Fruit fly (Drosophila melanogaster) whole organism, embryonic: ENCODE results near the gene Srp9.

Source experiments
- B-H2 ChIP-seq: fragments of 200-800 bp; sonication (Bioruptor generic); optimal IDR thresholded peaks from 2 replicates; lab custom pipeline; 2018; ENCODE audit warnings: missing biosample characterization, mild to moderate bottlenecking, missing genetic modification characterization
- Bteb2 ChIP-seq: fragments of 200-800 bp; sonication (Bioruptor generic); optimal IDR thresholded peaks from 2 replicates; lab custom pipeline; 2016; ENCODE audit warnings: missing biosample characterization, missing genetic modification characterization
- CG10654 ChIP-seq: fragments of 200-800 bp; sonication (Bioruptor generic); optimal IDR thresholded peaks from 2 replicates; lab custom pipeline; 2016; ENCODE audit warnings: missing biosample characterization, missing genetic modification characterization
- CG10959 ChIP-seq: fragments of 200-800 bp; sonication (Bioruptor generic); IDR thresholded peaks from 2 replicates; pipeline ENCODE4 v1.3.6; 2022; ENCODE audit warnings: missing biosample characterization, missing genetic modification characterization
- CG12071 ChIP-seq: fragments of 200-800 bp; sonication (Bioruptor generic); optimal IDR thresholded peaks from 3 replicates; lab custom pipeline; 2018; ENCODE audit warnings: missing biosample characterization, mild to moderate bottlenecking, missing genetic modification characterization
- CG14050 ChIP-seq: fragments of 200-800 bp; sonication (Bioruptor generic); IDR thresholded peaks from 3 replicates; pipeline ENCODE4 v1.3.6; 2022; ENCODE audit warnings: missing biosample characterization, missing genetic modification characterization
- CG15011 ChIP-seq: fragments of 200-800 bp; sonication (Bioruptor generic); optimal IDR thresholded peaks from 3 replicates; lab custom pipeline; 2018; ENCODE audit warnings: missing biosample characterization, mild to moderate bottlenecking, missing genetic modification characterization
- CG1602 ChIP-seq: fragments of 200-800 bp; sonication (Bioruptor generic); optimal IDR thresholded peaks from 3 replicates; lab custom pipeline; 2016; ENCODE audit warnings: missing biosample characterization, missing genetic modification characterization
- CG17361 ChIP-seq: fragments of 200-800 bp; sonication (Bioruptor generic); IDR thresholded peaks from 3 replicates; pipeline ENCODE4 v1.3.6; 2022; ENCODE audit warnings: missing biosample characterization, missing genetic modification characterization
- CG2889 ChIP-seq: fragments of 200-800 bp; sonication (Bioruptor generic); IDR thresholded peaks from 3 replicates; pipeline ENCODE4 v1.3.6; 2022; ENCODE audit warnings: missing biosample characterization, missing genetic modification characterization
- CG31224 ChIP-seq: fragments of 200-800 bp; sonication (Bioruptor generic); IDR thresholded peaks from 2 replicates; pipeline ENCODE4 v1.3.6; 2022; ENCODE audit warnings: missing biosample characterization, missing genetic modification characterization
- CG3163 ChIP-seq: fragments of 200-800 bp; sonication (Bioruptor generic); optimal IDR thresholded peaks from 3 replicates; lab custom pipeline; 2016; ENCODE audit warnings: missing biosample characterization, missing genetic modification characterization
- CG32767 ChIP-seq: fragments of 200-800 bp; sonication (Bioruptor generic); IDR thresholded peaks from 2 replicates; pipeline ENCODE4 v1.3.6; 2022; ENCODE audit warnings: missing biosample characterization, missing genetic modification characterization
- CG4404 ChIP-seq: fragments of 200-800 bp; sonication (Bioruptor generic); IDR thresholded peaks from 2 replicates; pipeline ENCODE4 v1.3.6; 2022; ENCODE audit warnings: missing biosample characterization, missing genetic modification characterization
- CG4730 ChIP-seq: fragments of 200-800 bp; sonication (Bioruptor generic); IDR thresholded peaks from 2 replicates; pipeline ENCODE4 v1.3.6; 2022; ENCODE audit warnings: missing biosample characterization, missing genetic modification characterization
- CG4854 ChIP-seq: fragments of 200-800 bp; sonication (Bioruptor generic); optimal IDR thresholded peaks from 2 replicates; lab custom pipeline; 2016; ENCODE audit warnings: missing biosample characterization, missing genetic modification characterization, inconsistent platforms
- CG6683 ChIP-seq: fragments of 200-800 bp; sonication (Bioruptor generic); optimal IDR thresholded peaks from 2 replicates; lab custom pipeline; 2017; ENCODE audit warnings: missing biosample characterization, mild to moderate bottlenecking, missing genetic modification characterization, missing genetic modification reagents
- CG7556 ChIP-seq: fragments of 200-800 bp; sonication (Bioruptor generic); optimal IDR thresholded peaks from 2 replicates; lab custom pipeline; 2017; ENCODE audit warnings: missing biosample characterization, mild to moderate bottlenecking, missing genetic modification characterization
- CG7745 ChIP-seq: fragments of 200-800 bp; sonication (Bioruptor generic); optimal IDR thresholded peaks from 2 replicates; lab custom pipeline; 2018; ENCODE audit warnings: missing biosample characterization, mild to moderate bottlenecking, missing genetic modification characterization, moderate library complexity
- CoRest ChIP-seq: fragments of 200-800 bp; sonication (Bioruptor generic); optimal IDR thresholded peaks from 3 replicates; lab custom pipeline; 2018; ENCODE audit warnings: missing biosample characterization, mild to moderate bottlenecking, missing genetic modification characterization, moderate library complexity
- D19B ChIP-seq: fragments of 200-800 bp; sonication (Bioruptor generic); optimal IDR thresholded peaks from 2 replicates; lab custom pipeline; 2017; ENCODE audit warnings: missing biosample characterization, mild to moderate bottlenecking, missing genetic modification characterization
- Dip2 ChIP-seq: fragments of 200-800 bp; sonication (Bioruptor generic); IDR thresholded peaks from 2 replicates; pipeline ENCODE4 v1.3.6; 2022; ENCODE audit warnings: missing biosample characterization, missing genetic modification characterization
- Dip3 ChIP-seq: fragments of 200-800 bp; sonication (Bioruptor generic); optimal IDR thresholded peaks from 3 replicates; lab custom pipeline; 2016; ENCODE audit warnings: missing biosample characterization, missing genetic modification characterization
- Fer3 ChIP-seq: fragments of 200-800 bp; sonication (Bioruptor generic); optimal IDR thresholded peaks from 2 replicates; lab custom pipeline; 2018; ENCODE audit warnings: missing biosample characterization, mild to moderate bottlenecking, missing genetic modification characterization, moderate library complexity
- GATAe ChIP-seq: fragments of 200-800 bp; sonication (Bioruptor generic); conservative IDR thresholded peaks from 2 replicates; pipeline ENCODE4 v1.3.6; 2022; ENCODE audit warnings: missing biosample characterization, missing genetic modification characterization
- H15 ChIP-seq: fragments of 200-800 bp; sonication (Bioruptor generic); IDR thresholded peaks from 3 replicates; pipeline ENCODE4 v1.3.6; 2022; ENCODE audit warnings: missing biosample characterization, missing genetic modification characterization
- H2.0 ChIP-seq: fragments of 200-800 bp; sonication (Bioruptor generic); IDR thresholded peaks from 2 replicates; pipeline ENCODE4 v1.3.6; 2022; ENCODE audit warnings: missing biosample characterization, missing genetic modification characterization
- Hand ChIP-seq: fragments of 200-800 bp; sonication (Bioruptor generic); optimal IDR thresholded peaks from 2 replicates; lab custom pipeline; 2017; ENCODE audit warnings: mild to moderate bottlenecking, missing biosample characterization, missing genetic modification reagents, missing genetic modification characterization
- Meics ChIP-seq: fragments of 200-800 bp; sonication (Bioruptor generic); optimal IDR thresholded peaks from 2 replicates; lab custom pipeline; 2017; ENCODE audit warnings: missing biosample characterization, mild to moderate bottlenecking, missing genetic modification characterization
- Mrtf ChIP-seq: fragments of 200-800 bp; sonication (Bioruptor generic); IDR thresholded peaks from 3 replicates; pipeline ENCODE4 v1.3.6; 2022; ENCODE audit warnings: missing biosample characterization, missing genetic modification characterization
- Rfx ChIP-seq: fragments of 200-800 bp; sonication (Bioruptor generic); IDR thresholded peaks from 2 replicates; pipeline ENCODE4 v1.3.6; 2022; ENCODE audit warnings: missing biosample characterization, missing genetic modification characterization
- Six4 ChIP-seq: fragments of 200-800 bp; sonication (Bioruptor generic); optimal IDR thresholded peaks from 2 replicates; lab custom pipeline; 2016; ENCODE audit warnings: missing biosample characterization, missing genetic modification characterization
- Sry-β ChIP-seq: fragments of 200-800 bp; sonication (Bioruptor generic); optimal IDR thresholded peaks from 2 replicates; lab custom pipeline; 2018; ENCODE audit warnings: missing biosample characterization, mild to moderate bottlenecking, missing genetic modification characterization, moderate library complexity
- amos ChIP-seq: fragments of 200-800 bp; sonication (Bioruptor generic); IDR thresholded peaks from 2 replicates; pipeline ENCODE4 v1.3.6; 2022; ENCODE audit warnings: missing biosample characterization, missing genetic modification characterization; ENCODE audit not compliant: partially characterized antibody
- ara ChIP-seq: fragments of 200-800 bp; sonication (Bioruptor generic); IDR thresholded peaks from 2 replicates; pipeline ENCODE4 v1.3.6; 2022; ENCODE audit warnings: missing biosample characterization, missing genetic modification characterization
- bowl ChIP-seq: fragments of 200-800 bp; sonication (Bioruptor generic); IDR thresholded peaks from 2 replicates; pipeline ENCODE4 v1.3.6; 2022; ENCODE audit warnings: missing biosample characterization, missing genetic modification characterization
- dati ChIP-seq: fragments of 200-800 bp; sonication (Bioruptor generic); IDR thresholded peaks from 2 replicates; pipeline ENCODE4 v1.3.6; 2022; ENCODE audit warnings: missing biosample characterization, missing genetic modification characterization
- dimm ChIP-seq: fragments of 200-800 bp; sonication (Bioruptor generic); IDR thresholded peaks from 2 replicates; pipeline ENCODE4 v1.3.6; 2022; ENCODE audit warnings: missing biosample characterization, missing genetic modification characterization
- gem ChIP-seq: fragments of 200-800 bp; sonication (Bioruptor generic); optimal IDR thresholded peaks from 2 replicates; lab custom pipeline; 2019; ENCODE audit warnings: missing biosample characterization, mild to moderate bottlenecking, missing genetic modification characterization, moderate library complexity
- ind ChIP-seq: fragments of 200-800 bp; sonication (Bioruptor generic); optimal IDR thresholded peaks from 3 replicates; lab custom pipeline; 2016; ENCODE audit warnings: missing biosample characterization, missing genetic modification characterization
- insv ChIP-seq, 2 experiments: fragments of 200-800 bp; sonication (Bioruptor generic); optimal IDR thresholded peaks; 3 replicates each; lab custom pipeline; 2016 to 2018; ENCODE audit warnings: missing biosample characterization in 2 of 2, missing genetic modification characterization in 2 of 2
- lola ChIP-seq, 3 experiments: fragments of >200 bp in 2 of 3; fragments of 200-800 bp in 1 of 3; sonication (Bioruptor generic) in 1 of 3; optimal IDR thresholded peaks; 2 replicates each; lab custom pipeline; 2017 to 2019; ENCODE audit warnings: missing biosample characterization in 3 of 3, missing genetic modification characterization in 3 of 3, mild to moderate bottlenecking in 1 of 3, moderate library complexity in 1 of 3
- luna ChIP-seq: fragments of 200-800 bp; sonication (Bioruptor generic); optimal IDR thresholded peaks from 2 replicates; lab custom pipeline; 2016; ENCODE audit warnings: missing biosample characterization, missing genetic modification characterization
- mld ChIP-seq: fragments of 200-800 bp; sonication (Bioruptor generic); IDR thresholded peaks from 3 replicates; pipeline ENCODE4 v1.3.6; 2022; ENCODE audit warnings: missing biosample characterization, missing genetic modification characterization; ENCODE audit not compliant: partially characterized antibody
- org-1 ChIP-seq: fragments of 200-800 bp; sonication (Bioruptor generic); optimal IDR thresholded peaks from 2 replicates; lab custom pipeline; 2017; ENCODE audit warnings: missing biosample characterization, missing genetic modification characterization
- p53 ChIP-seq: fragments of 200-800 bp; sonication (Bioruptor generic); optimal IDR thresholded peaks from 2 replicates; lab custom pipeline; 2016; ENCODE audit warnings: missing biosample characterization, missing genetic modification characterization
- run ChIP-seq: fragments of 200-800 bp; sonication (Bioruptor generic); optimal IDR thresholded peaks from 3 replicates; lab custom pipeline; 2018; ENCODE audit warnings: missing biosample characterization, mild to moderate bottlenecking, missing genetic modification characterization
- shn ChIP-seq: fragments of 200-800 bp; sonication (Bioruptor generic); optimal IDR thresholded peaks from 3 replicates; lab custom pipeline; 2016; ENCODE audit warnings: missing biosample characterization, missing genetic modification characterization
- slp2 ChIP-seq: fragments of 200-800 bp; sonication (Bioruptor generic); optimal IDR thresholded peaks from 2 replicates; lab custom pipeline; 2016; ENCODE audit warnings: missing biosample characterization, missing genetic modification characterization
- tup ChIP-seq: fragments of 200-800 bp; sonication (Bioruptor generic); optimal IDR thresholded peaks from 2 replicates; lab custom pipeline; 2016; ENCODE audit warnings: missing biosample characterization, mild to moderate bottlenecking, missing genetic modification characterization, moderate library complexity
- wek ChIP-seq: fragments of 200-800 bp; sonication (Bioruptor generic); optimal IDR thresholded peaks from 3 replicates; lab custom pipeline; 2018; ENCODE audit warnings: missing biosample characterization, mild to moderate bottlenecking, missing genetic modification characterization, moderate library complexity
- z ChIP-seq: fragments of 200-800 bp; sonication (Bioruptor generic); IDR thresholded peaks from 3 replicates; pipeline ENCODE4 v1.3.6; 2022; ENCODE audit warnings: missing biosample characterization, missing genetic modification characterization

The Srp9 gene

dm6 chr3L:7974671-7975281, 38.6 kb downstream of the Srp9 start, which contains the start of gene CG8042 (continued):
- TF ChIP-seq amos (GFP tag; lab: Robert Waterston, UW) (no peak; the same call in 1 of the 2 replicates), Bteb2 (GFP tag; lab: Kevin White, UChicago) (no peak), CG4854 (GFP tag; lab: Kevin White, UChicago) (no peak), ind (no peak), Dip2 (GFP tag; lab: Robert Waterston, UW) (no peak), dati (GFP tag; lab: Robert Waterston, UW) (no peak), run (no peak), slp2 (GFP tag; lab: Kevin White, UChicago) (no peak), D19B (no peak), tup (GFP tag; lab: Kevin White, UChicago) (no peak), wek (no peak), CG10959 (GFP tag; lab: Robert Waterston, UW) (no peak), bowl (GFP tag; lab: Robert Waterston, UW) (no peak), Meics (GFP tag; lab: Kevin White, UChicago) (no peak), Rfx (GFP tag; lab: Robert Waterston, UW) (no peak), H15 (no peak), Dip3 (GFP tag; lab: Kevin White, UChicago) (no peak), Sry-β (no peak), CG7556 (GFP tag; lab: Kevin White, UChicago) (no peak), CG2889 (GFP tag; lab: Robert Waterston, UW) (no peak), CG10654 (GFP tag; lab: Kevin White, UChicago) (no peak), dimm (GFP tag; lab: Robert Waterston, UW) (no peak), B-H2 (GFP tag; lab: Kevin White, UChicago) (no peak), CG1602 (no peak), CG4404 (no peak), CoRest (no peak), z (GFP tag; lab: Robert Waterston, UW) (no peak), CG31224 (GFP tag; lab: Robert Waterston, UW) (no peak), CG17361 (no peak), Six4 (GFP tag; lab: Kevin White, UChicago) (no peak), Hand (GFP tag; lab: Kevin White, UChicago) (no peak), Mrtf (no peak), GATAe (GFP tag; lab: Robert Waterston, UW) (no peak), CG4730 (GFP tag; lab: Robert Waterston, UW) (no peak), CG15011 (no peak), insv (GFP tag; optimal IDR thresholded peaks at IDR 0.05; lab: Kevin White, UChicago) (no peak), ara (no peak), lola (GFP tag; optimal IDR thresholded peaks at IDR 0.05; lab: Kevin White, UChicago) (no peak), Fer3 (tag; lab: Kevin White, UChicago) (no peak), CG14050 (GFP tag; lab: Robert Waterston, UW) (no peak), gem (no peak), CG7745 (tag; lab: Kevin White, UChicago) (no peak), CG32767 (GFP tag; lab: Robert Waterston, UW) (no peak), shn (no peak), CG12071 (GFP tag; lab: Kevin White, UChicago) (no peak), H2.0 (no peak), org-1 (no peak), CG6683 (GFP tag; lab: Kevin White, UChicago) (no peak), mld (GFP tag; lab: Robert Waterston, UW) (no peak), p53 (GFP tag; lab: Kevin White, UChicago) (no peak), luna (no peak), CG3163 (GFP tag; lab: Kevin White, UChicago) (no peak)
